Worm (Caenorhabditis elegans) whole organism, L4 larva: ENCODE results near the gene F54D8.6.

Experiments used
- D1046.2 ChIP-seq: fragments of 200-800 bp; sonication (Bioruptor generic); IDR thresholded peaks from 2 replicates; pipeline ENCODE4 v1.3.6; 2022; ENCODE audit warnings: missing genetic modification characterization, missing compliant biosample characterization
- F10B5.3 ChIP-seq: sonication (generic microtip); optimal IDR thresholded peaks from 2 replicates; lab custom pipeline; 2016; ENCODE audit warnings: mild to moderate bottlenecking, missing genetic modification characterization, missing compliant biosample characterization
- F44E2.7 ChIP-seq: fragments of 200-800 bp; sonication (Bioruptor generic); IDR thresholded peaks from 2 replicates; pipeline ENCODE4 v2.1.2; 2022; ENCODE audit warnings: missing genetic modification characterization, missing compliant biosample characterization
- T26A8.4 ChIP-seq: fragments of 200-800 bp; sonication (Bioruptor generic); IDR thresholded peaks from 2 replicates; pipeline ENCODE4 v1.3.6; 2022; ENCODE audit warnings: missing genetic modification characterization, missing compliant biosample characterization
- Y48G9A.11 ChIP-seq: fragments of 200-800 bp; sonication (Bioruptor generic); IDR thresholded peaks from 2 replicates; pipeline ENCODE4 v1.3.6; 2022; ENCODE audit warnings: missing genetic modification reagents, missing genetic modification characterization, missing compliant biosample characterization
- ZK337.2 ChIP-seq: fragments of 200-800 bp; sonication (Bioruptor generic); IDR thresholded peaks from 2 replicates; pipeline ENCODE4 v1.3.6; 2022; ENCODE audit warnings: missing genetic modification reagents, missing genetic modification characterization, missing compliant biosample characterization
- ama-1 ChIP-seq: fragments of 150-350 bp; optimal IDR thresholded peaks from 2 replicates; lab custom pipeline; 2014; ENCODE audit warnings: inconsistent platforms, mixed read lengths
- ceh-20 ChIP-seq: fragments of 200-800 bp; sonication (Bioruptor generic); IDR thresholded peaks from 2 replicates; pipeline ENCODE4 v1.3.6; 2022; ENCODE audit warnings: missing genetic modification reagents, missing genetic modification characterization, missing compliant biosample characterization
- ceh-32 ChIP-seq: sonication (generic microtip); optimal IDR thresholded peaks from 2 replicates; lab custom pipeline; 2016; ENCODE audit warnings: mild to moderate bottlenecking, missing genetic modification characterization, missing compliant biosample characterization; ENCODE audit not compliant: poor library complexity
- ceh-62 ChIP-seq: sonication (generic microtip); optimal IDR thresholded peaks from 2 replicates; lab custom pipeline; 2017; ENCODE audit warnings: missing biosample characterization, missing genetic modification characterization
- ceh-82 ChIP-seq: sonication (generic microtip); optimal IDR thresholded peaks from 2 replicates; lab custom pipeline; 2017; ENCODE audit warnings: missing biosample characterization, missing genetic modification characterization
- daf-12 ChIP-seq: fragments of 150-350 bp; optimal IDR thresholded peaks from 2 replicates; lab custom pipeline; 2014; ENCODE audit warnings: missing biosample characterization, missing genetic modification reagents, missing genetic modification characterization
- daf-16 ChIP-seq, 3 experiments: sonication (generic microtip); optimal IDR thresholded peaks; 2 replicates each; lab custom pipeline; 2016 to 2017; ENCODE audit warnings: missing genetic modification characterization in 3 of 3, missing genetic modification reagents in 3 of 3, mild to moderate bottlenecking in 2 of 3, missing compliant biosample characterization in 2 of 3, missing biosample characterization in 1 of 3, moderate library complexity in 1 of 3
- daf-19 ChIP-seq: fragments of 200-800 bp; sonication (Bioruptor generic); conservative IDR thresholded peaks from 2 replicates; pipeline ENCODE4 v1.3.6; 2022; ENCODE audit warnings: missing genetic modification characterization, missing compliant biosample characterization
- dmd-6 ChIP-seq: fragments of 200-800 bp; sonication (Bioruptor generic); IDR thresholded peaks from 2 replicates; pipeline ENCODE4 v1.3.6; 2022; ENCODE audit warnings: missing genetic modification reagents, missing genetic modification characterization, missing compliant biosample characterization
- dmd-9 ChIP-seq: fragments of 200-800 bp; sonication (Bioruptor generic); IDR thresholded peaks from 2 replicates; pipeline ENCODE4 v1.3.6; 2022; ENCODE audit warnings: missing genetic modification reagents, missing genetic modification characterization, missing compliant biosample characterization
- duxl-1 ChIP-seq: sonication (generic microtip); optimal IDR thresholded peaks from 2 replicates; lab custom pipeline; 2016; ENCODE audit warnings: mild to moderate bottlenecking, missing genetic modification characterization, moderate library complexity, missing compliant biosample characterization; ENCODE audit not compliant: poor library complexity
- gei-8 ChIP-seq: fragments of 200-800 bp; sonication (Bioruptor generic); optimal IDR thresholded peaks from 2 replicates; lab custom pipeline; 2018; ENCODE audit warnings: mild to moderate bottlenecking, missing genetic modification characterization, missing compliant biosample characterization
- hif-1 ChIP-seq, 2 experiments: sonication (generic microtip); optimal IDR thresholded peaks; 2 replicates each; lab custom pipeline; 2016 to 2017; ENCODE audit warnings: missing compliant biosample characterization in 2 of 2, missing genetic modification characterization in 2 of 2, missing genetic modification reagents in 2 of 2, missing genotype in 2 of 2, mild to moderate bottlenecking in 1 of 2
- hlh-11 ChIP-seq: fragments of 200-800 bp; sonication (Bioruptor generic); optimal IDR thresholded peaks from 2 replicates; lab custom pipeline; 2018; ENCODE audit warnings: mild to moderate bottlenecking, missing genetic modification characterization, missing compliant biosample characterization
- hlh-30 ChIP-seq: sonication (generic microtip); optimal IDR thresholded peaks from 2 replicates; lab custom pipeline; 2017; ENCODE audit warnings: antibody characterized with exemption, mild to moderate bottlenecking, missing genetic modification characterization, missing compliant biosample characterization; ENCODE audit not compliant: insufficient read depth
- lin-13 ChIP-seq: fragments of 150-350 bp; optimal IDR thresholded peaks from 2 replicates; lab custom pipeline; 2014; ENCODE audit warnings: missing biosample characterization, missing genetic modification reagents, missing genetic modification characterization
- lsy-2 ChIP-seq, 2 experiments: fragments of 150-350 bp in 1 of 2; sonication (generic microtip) in 1 of 2; optimal IDR thresholded peaks; 2 replicates each; lab custom pipeline; 2014 to 2017; ENCODE audit warnings: missing biosample characterization in 2 of 2, missing genetic modification characterization in 2 of 2
- mdl-1 ChIP-seq, 2 experiments: fragments of 150-350 bp in 1 of 2; sonication (generic microtip) in 1 of 2; optimal IDR thresholded peaks; 2 replicates each; lab custom pipeline; 2014 to 2017; ENCODE audit warnings: missing biosample characterization in 2 of 2, missing genetic modification characterization in 2 of 2
- mdt-29 ChIP-seq: fragments of 200-800 bp; sonication (Bioruptor generic); IDR thresholded peaks from 2 replicates; pipeline ENCODE4 v1.3.6; 2022; ENCODE audit warnings: missing genetic modification reagents, missing genetic modification characterization, missing compliant biosample characterization
- mep-1 ChIP-seq: fragments of 150-350 bp; sonication (generic microtip); optimal IDR thresholded peaks from 3 replicates; lab custom pipeline; 2014; ENCODE audit warnings: missing biosample characterization, missing genetic modification characterization
- mes-2 ChIP-seq: sonication (generic microtip); optimal IDR thresholded peaks from 2 replicates; lab custom pipeline; 2016; ENCODE audit warnings: missing genotype, mild to moderate bottlenecking, missing genetic modification characterization, missing compliant biosample characterization; ENCODE audit not compliant: poor library complexity, severe bottlenecking
- mxl-3 ChIP-seq: fragments of 200-800 bp; sonication (Bioruptor generic); optimal IDR thresholded peaks from 2 replicates; lab custom pipeline; 2018; ENCODE audit warnings: mild to moderate bottlenecking, missing genetic modification characterization, missing compliant biosample characterization
- nhr-111 ChIP-seq: fragments of 200-800 bp; sonication (Bioruptor generic); optimal IDR thresholded peaks from 2 replicates; lab custom pipeline; 2018; ENCODE audit warnings: mild to moderate bottlenecking, missing genetic modification characterization, missing compliant biosample characterization
- nhr-237 ChIP-seq: sonication (generic microtip); optimal IDR thresholded peaks from 2 replicates; lab custom pipeline; 2017; ENCODE audit warnings: missing biosample characterization, missing genetic modification characterization
- nhr-25 ChIP-seq: sonication (generic microtip); optimal IDR thresholded peaks from 2 replicates; lab custom pipeline; 2017; ENCODE audit warnings: missing genetic modification characterization, mild to moderate bottlenecking, missing compliant biosample characterization, antibody characterized with exemption, moderate library complexity, borderline replicate concordance; ENCODE audit not compliant: insufficient read depth
- nhr-28 ChIP-seq: fragments of 150-350 bp; optimal IDR thresholded peaks from 2 replicates; lab custom pipeline; 2014; ENCODE audit warnings: missing biosample characterization, missing genetic modification characterization
- nhr-42 ChIP-seq: fragments of 200-800 bp; sonication (Bioruptor generic); IDR thresholded peaks from 2 replicates; pipeline ENCODE4 v1.3.6; 2022; ENCODE audit warnings: missing genetic modification characterization, missing compliant biosample characterization
- nhr-48 ChIP-seq: sonication (generic microtip); optimal IDR thresholded peaks from 2 replicates; lab custom pipeline; 2016; ENCODE audit warnings: mild to moderate bottlenecking, missing genetic modification characterization, missing compliant biosample characterization
- nhr-6 ChIP-seq: fragments of 150-350 bp; optimal IDR thresholded peaks from 2 replicates; lab custom pipeline; 2014; ENCODE audit warnings: missing biosample characterization, missing genetic modification characterization
- nhr-76 ChIP-seq: fragments of 150-350 bp; optimal IDR thresholded peaks from 2 replicates; lab custom pipeline; 2014; ENCODE audit warnings: missing biosample characterization, missing genetic modification characterization
- pha-4 ChIP-seq, 2 experiments: fragments of 150-350 bp in 1 of 2; fragments of 200-800 bp in 1 of 2; sonication (Bioruptor generic) in 1 of 2; IDR thresholded peaks in 1 of 2; optimal IDR thresholded peaks in 1 of 2; 2 replicates each; pipeline versions ENCODE4 v1.3.6 to Lab custom; 2014 to 2022; ENCODE audit warnings: missing genetic modification characterization in 2 of 2, missing genetic modification reagents in 2 of 2, missing biosample characterization in 1 of 2, missing compliant biosample characterization in 1 of 2
- skn-1 ChIP-seq: fragments of 150-350 bp; optimal IDR thresholded peaks from 2 replicates; lab custom pipeline; 2014; ENCODE audit warnings: missing biosample characterization, missing genetic modification characterization
- snpc-1.2 ChIP-seq: fragments of 200-800 bp; sonication (Bioruptor generic); IDR thresholded peaks from 2 replicates; pipeline ENCODE4 v1.3.6; 2022; ENCODE audit warnings: missing genetic modification reagents, missing genetic modification characterization, missing compliant biosample characterization
- spr-3 ChIP-seq: fragments of 200-800 bp; sonication (Bioruptor generic); optimal IDR thresholded peaks from 2 replicates; lab custom pipeline; 2018; ENCODE audit warnings: mild to moderate bottlenecking, missing genetic modification characterization, missing compliant biosample characterization
- unc-130 ChIP-seq: sonication (generic microtip); optimal IDR thresholded peaks from 2 replicates; lab custom pipeline; 2016; ENCODE audit warnings: missing genetic modification reagents, missing genetic modification characterization, missing compliant biosample characterization
- vab-7 ChIP-seq: fragments of 200-800 bp; sonication (Bioruptor generic); IDR thresholded peaks from 2 replicates; pipeline ENCODE4 v1.3.6; 2022; ENCODE audit warnings: missing genetic modification reagents, missing genetic modification characterization, missing compliant biosample characterization
- zag-1 ChIP-seq: fragments of 150-350 bp; optimal IDR thresholded peaks from 2 replicates; lab custom pipeline; 2014; ENCODE audit warnings: missing biosample characterization, missing genetic modification characterization
- zfp-2 ChIP-seq: sonication (generic microtip); optimal IDR thresholded peaks from 2 replicates; lab custom pipeline; 2016; ENCODE audit warnings: mild to moderate bottlenecking, missing genetic modification characterization, missing compliant biosample characterization
- zfp-3 ChIP-seq: fragments of 200-800 bp; sonication (Bioruptor generic); conservative IDR thresholded peaks from 2 replicates; pipeline ENCODE4 v1.3.6; 2022; ENCODE audit warnings: missing genetic modification reagents, missing genetic modification characterization, missing compliant biosample characterization
- zip-11 ChIP-seq: fragments of 200-800 bp; sonication (Bioruptor generic); IDR thresholded peaks from 2 replicates; pipeline ENCODE4 v1.3.6; 2022; ENCODE audit warnings: missing genetic modification characterization, missing compliant biosample characterization

Gene F54D8.6

ce11 chrIII:5096741-5097140, 6.0 kb upstream of the F54D8.6 start:
- TF ChIP-seq hif-1 (tag; optimal IDR thresholded peaks at IDR 0.05; lab: Kevin White, UChicago) (no peak), dmd-9 (GFP tag; lab: Robert Waterston, UW) (no peak), mes-2 (tag; lab: Kevin White, UChicago) (no peak), pha-4 (GFP tag; IDR thresholded peaks at IDR 0.05; lab: Robert Waterston, UW) (no peak), pha-4 (tag; optimal IDR thresholded peaks at IDR 0.05; lab: Kevin White, UChicago) (no peak), ama-1 (lab: Kevin White, UChicago) (no peak), gei-8 (GFP tag; lab: Kevin White, UChicago) (no peak), F10B5.3 (no peak), ZK337.2 (no peak), daf-16 (GFP tag; optimal IDR thresholded peaks at IDR 0.05; lab: Kevin White, UChicago) (no peak), daf-16 (tag; optimal IDR thresholded peaks at IDR 0.05; lab: Kevin White, UChicago) (no peak), nhr-76 (tag; lab: Kevin White, UChicago) (no peak), unc-130 (GFP tag; lab: Kevin White, UChicago) (no peak), nhr-237 (tag; lab: Kevin White, UChicago) (no peak), zag-1 (tag; lab: Kevin White, UChicago) (no peak), mdt-29 (GFP tag; lab: Robert Waterston, UW) (no peak), zip-11 (GFP tag; lab: Robert Waterston, UW) (no peak), snpc-1.2 (GFP tag; lab: Robert Waterston, UW) (no peak), zfp-2 (tag; lab: Kevin White, UChicago) (no peak), spr-3 (GFP tag; lab: Kevin White, UChicago) (no peak), ceh-20 (GFP tag; lab: Robert Waterston, UW) (0 out of 2 replicates have a peak, but pooled peaks have one; percentile 10), dmd-6 (GFP tag; lab: Robert Waterston, UW) (peak; percentile 40), vab-7 (GFP tag; lab: Robert Waterston, UW) (no peak), ceh-32 (tag; lab: Kevin White, UChicago) (no peak), D1046.2 (GFP tag; lab: Robert Waterston, UW) (no peak), duxl-1 (no peak), nhr-111 (GFP tag; lab: Kevin White, UChicago) (no peak), nhr-48 (tag; lab: Kevin White, UChicago) (peak; percentile 48), F44E2.7 (no peak), mxl-3 (GFP tag; lab: Kevin White, UChicago) (peak; percentile 85), ceh-62 (tag; lab: Kevin White, UChicago) (no peak), ceh-82 (tag; lab: Kevin White, UChicago) (no peak), Y48G9A.11 (GFP tag; lab: Robert Waterston, UW) (no peak), lsy-2 (tag; optimal IDR thresholded peaks at IDR 0.05; lab: Kevin White, UChicago) (no peak), mep-1 (tag; lab: Kevin White, UChicago) (no peak), nhr-6 (no peak), nhr-42 (GFP tag; lab: Robert Waterston, UW) (no peak), zfp-3 (no peak), T26A8.4 (GFP tag; lab: Robert Waterston, UW) (no peak), hlh-30 (tag; lab: Kevin White, UChicago) (peak; percentile 7), daf-19 (GFP tag; lab: Robert Waterston, UW) (no peak), daf-12 (tag; lab: Kevin White, UChicago) (no peak), hlh-11 (tag; lab: Kevin White, UChicago) (peak; percentile 35), nhr-28 (tag; lab: Kevin White, UChicago) (peak; percentile 63), nhr-25 (tag; lab: Kevin White, UChicago) (no peak), lin-13 (GFP tag; lab: Kevin White, UChicago) (no peak), skn-1 (tag; lab: Kevin White, UChicago) (no peak), mdl-1 (tag; optimal IDR thresholded peaks at IDR 0.05; lab: Kevin White, UChicago) (peak in 1 of 2 experiments; percentile 69)
